Fruit fly (Drosophila melanogaster) whole organism, embryonic: ENCODE measurements around the gene mib1.

Experiments
- B-H1 ChIP-seq: fragments of 200-800 bp; sonication (Bioruptor generic); IDR thresholded peaks from 3 replicates; pipeline ENCODE4 v1.3.6; 2022; ENCODE audit warnings: missing biosample characterization, missing genetic modification characterization
- BtbVII ChIP-seq: fragments of 200-800 bp; sonication (Bioruptor generic); optimal IDR thresholded peaks from 3 replicates; lab custom pipeline; 2017; ENCODE audit warnings: missing biosample characterization, mild to moderate bottlenecking, missing genetic modification characterization
- C15 ChIP-seq: fragments of 200-800 bp; sonication (Bioruptor generic); IDR thresholded peaks from 3 replicates; pipeline ENCODE4 v1.3.6; 2022; ENCODE audit warnings: missing biosample characterization, missing genetic modification characterization
- CG1024 ChIP-seq: fragments of 200-800 bp; sonication (Bioruptor generic); IDR thresholded peaks from 2 replicates; pipeline ENCODE4 v1.3.6; 2022; ENCODE audit warnings: missing biosample characterization, missing genetic modification characterization
- CG10274 ChIP-seq: fragments of 200-800 bp; sonication (Bioruptor generic); optimal IDR thresholded peaks from 3 replicates; lab custom pipeline; 2017; ENCODE audit warnings: missing biosample characterization, mild to moderate bottlenecking, missing genetic modification characterization
- CG10366 ChIP-seq: fragments of 200-800 bp; sonication (Bioruptor generic); IDR thresholded peaks from 2 replicates; pipeline ENCODE4 v1.3.6; 2022; ENCODE audit warnings: missing biosample characterization, missing genetic modification characterization
- CG11504 ChIP-seq: fragments of 200-800 bp; sonication (Bioruptor generic); optimal IDR thresholded peaks from 3 replicates; lab custom pipeline; 2019; ENCODE audit warnings: missing biosample characterization, mild to moderate bottlenecking, missing genetic modification characterization, moderate library complexity
- CG12769 ChIP-seq: fragments of 200-800 bp; sonication (Bioruptor generic); optimal IDR thresholded peaks from 2 replicates; lab custom pipeline; 2019; ENCODE audit warnings: missing biosample characterization, mild to moderate bottlenecking, missing genetic modification characterization, moderate library complexity
- CG12942 ChIP-seq: fragments of 200-800 bp; sonication (Bioruptor generic); optimal IDR thresholded peaks from 3 replicates; lab custom pipeline; 2016; ENCODE audit warnings: missing biosample characterization, missing genetic modification characterization
- CG15479 ChIP-seq: fragments of 200-800 bp; sonication (Bioruptor generic); optimal IDR thresholded peaks from 3 replicates; lab custom pipeline; 2019; ENCODE audit warnings: missing biosample characterization, mild to moderate bottlenecking, missing genetic modification characterization, moderate library complexity
- CG15514 ChIP-seq: fragments of 200-800 bp; sonication (Bioruptor generic); optimal IDR thresholded peaks from 3 replicates; lab custom pipeline; 2017; ENCODE audit warnings: missing biosample characterization, missing genetic modification characterization, mild to moderate bottlenecking, moderate library complexity, missing genetic modification reagents
- CG16779 ChIP-seq: fragments of 200-800 bp; sonication (Bioruptor generic); IDR thresholded peaks from 2 replicates; pipeline ENCODE4 v1.3.6; 2022; ENCODE audit warnings: missing biosample characterization, missing genetic modification characterization
- CG17829 ChIP-seq: fragments of 200-800 bp; optimal IDR thresholded peaks from 2 replicates; lab custom pipeline; 2019; ENCODE audit warnings: missing biosample characterization, mild to moderate bottlenecking, missing genetic modification characterization, moderate library complexity
- CG2120 ChIP-seq: fragments of 200-800 bp; sonication (Bioruptor generic); optimal IDR thresholded peaks from 3 replicates; lab custom pipeline; 2016; ENCODE audit warnings: missing biosample characterization, missing genetic modification characterization
- CG34422 ChIP-seq: fragments of 200-800 bp; sonication (Bioruptor generic); IDR thresholded peaks from 3 replicates; pipeline ENCODE4 v1.3.6; 2022; ENCODE audit warnings: missing biosample characterization, missing genetic modification characterization
- CG4617 ChIP-seq: fragments of 200-800 bp; sonication (Bioruptor generic); optimal IDR thresholded peaks from 3 replicates; lab custom pipeline; 2016; ENCODE audit warnings: missing biosample characterization, missing genetic modification characterization, borderline replicate concordance
- CG4707 ChIP-seq: fragments of 200-800 bp; sonication (Bioruptor generic); optimal IDR thresholded peaks from 2 replicates; lab custom pipeline; 2018; ENCODE audit warnings: missing biosample characterization, mild to moderate bottlenecking, missing genetic modification characterization, moderate library complexity
- CG6813 ChIP-seq: fragments of 200-800 bp; sonication (Bioruptor generic); optimal IDR thresholded peaks from 2 replicates; lab custom pipeline; 2017; ENCODE audit warnings: missing biosample characterization, missing genetic modification characterization, mild to moderate bottlenecking, moderate library complexity, missing genetic modification reagents
- CG7987 ChIP-seq: fragments of 200-800 bp; sonication (Bioruptor generic); optimal IDR thresholded peaks from 2 replicates; lab custom pipeline; 2018; ENCODE audit warnings: missing biosample characterization, mild to moderate bottlenecking, missing genetic modification characterization, moderate library complexity
- HmgZ ChIP-seq: fragments of 200-800 bp; sonication (Bioruptor generic); optimal IDR thresholded peaks from 2 replicates; lab custom pipeline; 2018; ENCODE audit warnings: missing biosample characterization, mild to moderate bottlenecking, missing genetic modification characterization
- Hmr ChIP-seq: fragments of 200-800 bp; sonication (Bioruptor generic); optimal IDR thresholded peaks from 3 replicates; lab custom pipeline; 2017; ENCODE audit warnings: mild to moderate bottlenecking, missing biosample characterization, missing genetic modification reagents, missing genetic modification characterization
- Hr3 ChIP-seq: fragments of 200-800 bp; sonication (Bioruptor generic); optimal IDR thresholded peaks from 3 replicates; lab custom pipeline; 2016; ENCODE audit warnings: missing biosample characterization, missing genetic modification characterization
- Hr78 ChIP-seq, 2 experiments: fragments of 200-800 bp in 1 of 2; fragments of >200 bp in 1 of 2; sonication (Bioruptor generic) in 1 of 2; optimal IDR thresholded peaks; 2 replicates each; lab custom pipeline; 2017 to 2019; ENCODE audit warnings: missing biosample characterization in 2 of 2, missing genetic modification characterization in 2 of 2, mild to moderate bottlenecking in 1 of 2, moderate library complexity in 1 of 2
- Jarid2 ChIP-seq: fragments of 200-800 bp; sonication (Bioruptor generic); optimal IDR thresholded peaks from 3 replicates; lab custom pipeline; 2017; ENCODE audit warnings: mild to moderate bottlenecking, missing biosample characterization, missing genetic modification reagents, missing genetic modification characterization
- Myb ChIP-seq: fragments of 200-800 bp; sonication (Bioruptor generic); optimal IDR thresholded peaks from 2 replicates; lab custom pipeline; 2016; ENCODE audit warnings: missing biosample characterization, missing genetic modification characterization
- NfI ChIP-seq: fragments of 200-800 bp; sonication (Bioruptor generic); optimal IDR thresholded peaks from 3 replicates; lab custom pipeline; 2018; ENCODE audit warnings: missing biosample characterization, mild to moderate bottlenecking, missing genetic modification characterization, moderate library complexity
- Taf1 ChIP-seq: fragments of 200-800 bp; sonication (Bioruptor generic); IDR thresholded peaks from 2 replicates; pipeline ENCODE4 v1.3.6; 2022; ENCODE audit warnings: missing biosample characterization, missing genetic modification characterization
- ato ChIP-seq: fragments of 200-800 bp; sonication (Bioruptor generic); IDR thresholded peaks from 2 replicates; pipeline ENCODE4 v1.3.6; 2022; ENCODE audit warnings: missing biosample characterization, missing genetic modification characterization; ENCODE audit not compliant: partially characterized antibody
- az2 ChIP-seq: fragments of 200-800 bp; sonication (Bioruptor generic); optimal IDR thresholded peaks from 3 replicates; lab custom pipeline; 2016; ENCODE audit warnings: missing biosample characterization, missing genetic modification characterization
- bowl ChIP-seq: fragments of 200-800 bp; sonication (Bioruptor generic); IDR thresholded peaks from 2 replicates; pipeline ENCODE4 v1.3.6; 2022; ENCODE audit warnings: missing biosample characterization, missing genetic modification characterization
- dimm ChIP-seq: fragments of 200-800 bp; sonication (Bioruptor generic); IDR thresholded peaks from 2 replicates; pipeline ENCODE4 v1.3.6; 2022; ENCODE audit warnings: missing biosample characterization, missing genetic modification characterization
- disco-r ChIP-seq: fragments of 200-800 bp; sonication (Bioruptor generic); optimal IDR thresholded peaks from 2 replicates; lab custom pipeline; 2016; ENCODE audit warnings: missing biosample characterization, missing genetic modification characterization
- emc ChIP-seq: fragments of 200-800 bp; sonication (Bioruptor generic); optimal IDR thresholded peaks from 2 replicates; lab custom pipeline; 2016; ENCODE audit warnings: missing biosample characterization, missing genetic modification characterization
- jing ChIP-seq: fragments of 200-800 bp; sonication (Bioruptor generic); optimal IDR thresholded peaks from 2 replicates; lab custom pipeline; 2018; ENCODE audit warnings: missing biosample characterization, mild to moderate bottlenecking, missing genetic modification characterization
- jumu ChIP-seq: fragments of 200-800 bp; sonication (Bioruptor generic); optimal IDR thresholded peaks from 3 replicates; lab custom pipeline; 2016; ENCODE audit warnings: missing biosample characterization, missing genetic modification characterization
- kah ChIP-seq: fragments of 200-800 bp; sonication (Bioruptor generic); optimal IDR thresholded peaks from 2 replicates; lab custom pipeline; 2018; ENCODE audit warnings: missing biosample characterization, mild to moderate bottlenecking, missing genetic modification characterization
- kay ChIP-seq: fragments of 200-800 bp; sonication (Bioruptor generic); optimal IDR thresholded peaks from 2 replicates; lab custom pipeline; 2016; ENCODE audit warnings: missing biosample characterization, missing genetic modification characterization
- nmo ChIP-seq: fragments of 200-800 bp; sonication (Bioruptor generic); optimal IDR thresholded peaks from 2 replicates; lab custom pipeline; 2018; ENCODE audit warnings: missing biosample characterization, mild to moderate bottlenecking, missing genetic modification characterization, moderate library complexity
- onecut ChIP-seq: fragments of 200-800 bp; sonication (Bioruptor generic); IDR thresholded peaks from 2 replicates; pipeline ENCODE4 v1.3.6; 2022; ENCODE audit warnings: missing biosample characterization, missing genetic modification characterization
- ro ChIP-seq: fragments of 200-800 bp; sonication (Bioruptor generic); IDR thresholded peaks from 2 replicates; pipeline ENCODE4 v1.3.6; 2022; ENCODE audit warnings: missing biosample characterization, missing genetic modification characterization
- row ChIP-seq: fragments of 200-800 bp; sonication (Bioruptor generic); IDR thresholded peaks from 3 replicates; pipeline ENCODE4 v1.3.6; 2022; ENCODE audit warnings: missing biosample characterization, missing genetic modification characterization
- sens ChIP-seq: fragments of 200-800 bp; sonication (Bioruptor generic); peaks from one replicate; lab custom pipeline; 2016; ENCODE audit warnings: missing biosample characterization, missing genetic modification characterization
- sqz ChIP-seq: fragments of 200-800 bp; sonication (Bioruptor generic); optimal IDR thresholded peaks from 3 replicates; lab custom pipeline; 2018; ENCODE audit warnings: missing biosample characterization, mild to moderate bottlenecking, missing genetic modification characterization
- ssp ChIP-seq: fragments of 200-800 bp; sonication (Bioruptor generic); IDR thresholded peaks from 2 replicates; pipeline ENCODE4 v1.3.6; 2022; ENCODE audit warnings: missing biosample characterization, missing genetic modification characterization
- tap ChIP-seq: fragments of 200-800 bp; optimal IDR thresholded peaks from 3 replicates; lab custom pipeline; 2019; ENCODE audit warnings: missing biosample characterization, mild to moderate bottlenecking, missing genetic modification characterization, moderate library complexity
- twi ChIP-seq: fragments of 200-800 bp; optimal IDR thresholded peaks from 2 replicates; lab custom pipeline; 2019; ENCODE audit warnings: missing biosample characterization, mild to moderate bottlenecking, missing genetic modification characterization, moderate library complexity
- vfl ChIP-seq: fragments of 200-800 bp; sonication (Bioruptor generic); optimal IDR thresholded peaks from 2 replicates; lab custom pipeline; 2016; ENCODE audit warnings: missing biosample characterization, missing genetic modification characterization
- zf30C ChIP-seq: fragments of 200-800 bp; sonication (Bioruptor generic); optimal IDR thresholded peaks from 3 replicates; lab custom pipeline; 2018; ENCODE audit warnings: missing biosample characterization, mild to moderate bottlenecking, missing genetic modification characterization
- zfh1 ChIP-seq: fragments of 200-800 bp; sonication (Bioruptor generic); IDR thresholded peaks from 3 replicates; pipeline ENCODE4 v1.3.6; 2022; ENCODE audit warnings: missing biosample characterization, missing genetic modification characterization

Gene mib1

dm6 chr3L:15967588-15968500, 43.8 kb downstream of the mib1 start, which contains the start of the genes Brr2 and CG10516 (continued):
- TF ChIP-seq tap (tag; lab: Kevin White, UChicago): no peak
- peak; percentile 74 for TF ChIP-seq nmo (GFP tag; lab: Kevin White, UChicago)
- peak; percentile 59 for TF ChIP-seq onecut
- no peak for TF ChIP-seq CG34422
- peak; percentile 76 for TF ChIP-seq CG17829 (tag; lab: Kevin White, UChicago)
- no peak for TF ChIP-seq CG15479 (GFP tag; lab: Kevin White, UChicago)
- TF ChIP-seq sens (GFP tag; lab: Kevin White, UChicago): no peak
- no peak for TF ChIP-seq jing (GFP tag; lab: Kevin White, UChicago)
- TF ChIP-seq disco-r (GFP tag; lab: Kevin White, UChicago): no peak
- peak; percentile 37 for TF ChIP-seq Hr3 (GFP tag; lab: Kevin White, UChicago)
- no peak for TF ChIP-seq Hr78 (GFP tag; optimal IDR thresholded peaks at IDR 0.05; lab: Kevin White, UChicago)
- peak; percentile 50 for TF ChIP-seq HmgZ (tag; lab: Kevin White, UChicago)
- TF ChIP-seq CG10274 (GFP tag; lab: Kevin White, UChicago): no peak
- TF ChIP-seq ato (GFP tag; lab: Robert Waterston, UW): no peak
- TF ChIP-seq zfh1: no peak
- no peak for TF ChIP-seq sqz
- TF ChIP-seq dimm (GFP tag; lab: Robert Waterston, UW): no peak
- TF ChIP-seq BtbVII: no peak
- TF ChIP-seq C15 (GFP tag; lab: Robert Waterston, UW): no peak
- peak; percentile 41 for TF ChIP-seq Myb (GFP tag; lab: Kevin White, UChicago)
- no peak for TF ChIP-seq CG4707 (GFP tag; lab: Kevin White, UChicago)
- no peak for TF ChIP-seq CG10366
- no peak for TF ChIP-seq az2 (GFP tag; lab: Kevin White, UChicago)
- no peak for TF ChIP-seq CG16779 (GFP tag; lab: Robert Waterston, UW)
- peak; percentile 19 for TF ChIP-seq twi (tag; lab: Kevin White, UChicago)
- TF ChIP-seq CG4617 (GFP tag; lab: Kevin White, UChicago): peak; percentile 80
- no peak for TF ChIP-seq CG12942 (GFP tag; lab: Kevin White, UChicago)
- peak; percentile 70 for TF ChIP-seq CG15514 (GFP tag; lab: Kevin White, UChicago)
- TF ChIP-seq ro (GFP tag; lab: Robert Waterston, UW): no peak
- no peak for TF ChIP-seq zf30C (GFP tag; lab: Kevin White, UChicago)
- TF ChIP-seq CG12769 (tag; lab: Kevin White, UChicago): no peak
- no peak for TF ChIP-seq bowl (GFP tag; lab: Robert Waterston, UW)
- TF ChIP-seq CG7987 (GFP tag; lab: Kevin White, UChicago): no peak
- no peak for TF ChIP-seq ssp
- no peak for TF ChIP-seq CG6813 (GFP tag; lab: Kevin White, UChicago)
- no peak for TF ChIP-seq CG11504
- TF ChIP-seq Taf1 (GFP tag; lab: Robert Waterston, UW): no peak
- no peak for TF ChIP-seq Jarid2 (GFP tag; lab: Kevin White, UChicago)
- TF ChIP-seq row (GFP tag; lab: Robert Waterston, UW): peak; percentile 46; the same call in 2 of the 3 replicates
- no peak for TF ChIP-seq vfl
- TF ChIP-seq CG1024: 0 out of 2 replicates have a peak, but pooled peaks have one; percentile 5
- TF ChIP-seq jumu (GFP tag; lab: Kevin White, UChicago): peak; percentile 43
- no peak for TF ChIP-seq NfI (GFP tag; lab: Kevin White, UChicago)
- no peak for TF ChIP-seq emc (GFP tag; lab: Kevin White, UChicago)
- peak; percentile 48 for TF ChIP-seq CG2120 (GFP tag; lab: Kevin White, UChicago)
- TF ChIP-seq kah: no peak
- peak; percentile 85 for TF ChIP-seq kay
- TF ChIP-seq B-H1 (GFP tag; lab: Robert Waterston, UW): no peak
- TF ChIP-seq Hmr (GFP tag; lab: Kevin White, UChicago): no peak
